Worm (Caenorhabditis elegans) whole organism, young adult: Measurements from ENCODE around the gene C08H9.16.

Experiments used
- ZK185.1 ChIP-seq: sonication (generic microtip); optimal IDR thresholded peaks from 2 replicates; lab custom pipeline; 2016; ENCODE audit warnings: mild to moderate bottlenecking, missing genetic modification characterization, missing compliant biosample characterization; ENCODE audit not compliant: poor library complexity, severe bottlenecking
- ama-1 ChIP-seq, 3 experiments: fragments of 150-350 bp in 1 of 3; sonication (generic microtip) in 2 of 3; optimal IDR thresholded peaks; 2 replicates each; lab custom pipeline; 2014 to 2018; ENCODE audit warnings: missing biosample characterization in 2 of 3, missing genetic modification characterization in 2 of 3, missing genetic modification reagents in 2 of 3
- dpl-1 ChIP-seq: fragments of 150-350 bp; optimal IDR thresholded peaks from 2 replicates; lab custom pipeline; 2014; ENCODE audit warnings: missing biosample characterization, missing genetic modification reagents, missing genetic modification characterization
- nhr-27 ChIP-seq: fragments of 200-800 bp; sonication (Bioruptor generic); optimal IDR thresholded peaks from 2 replicates; lab custom pipeline; 2018; ENCODE audit warnings: mild to moderate bottlenecking, missing genetic modification characterization, moderate library complexity, missing compliant biosample characterization
- xnd-1 ChIP-seq: sonication (generic microtip); optimal IDR thresholded peaks from 2 replicates; lab custom pipeline; 2016; ENCODE audit warnings: missing genotype, missing genetic modification reagents, missing genetic modification characterization, missing compliant biosample characterization
- ztf-26 ChIP-seq: sonication (generic microtip); optimal IDR thresholded peaks from 2 replicates; lab custom pipeline; 2017; ENCODE audit warnings: missing genetic modification characterization, missing compliant biosample characterization

DNA sequence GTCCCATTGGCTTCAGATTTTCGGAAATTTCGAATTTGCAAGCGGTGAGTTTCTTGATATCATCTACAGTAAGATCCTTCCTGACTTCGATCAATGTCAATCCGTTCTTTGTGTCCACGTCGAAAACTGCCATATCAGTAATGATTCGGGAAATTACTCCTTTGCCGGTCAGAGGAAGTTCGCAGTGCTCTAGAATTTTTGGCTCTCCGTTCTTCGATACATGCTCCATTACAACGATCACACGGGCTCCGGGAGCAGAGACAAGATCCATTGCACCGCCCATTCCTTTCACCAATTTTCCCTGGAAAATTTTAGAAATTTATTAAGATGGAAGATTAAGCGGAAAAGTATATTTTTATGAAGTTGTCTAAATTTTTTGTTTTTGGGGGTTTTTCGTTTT lies 42.0 kb downstream of the C08H9.16 start:
- TF ChIP-seq ztf-26 (tag; lab: Kevin White, UChicago): no peak
- no peak for TF ChIP-seq ZK185.1 (tag; lab: Kevin White, UChicago)
- TF ChIP-seq xnd-1 (tag; lab: Kevin White, UChicago): no peak
- no peak for TF ChIP-seq dpl-1 (GFP tag; lab: Kevin White, UChicago)
- TF ChIP-seq ama-1 (optimal IDR thresholded peaks at IDR 0.05; lab: Kevin White, UChicago): no peak
- no peak for TF ChIP-seq ama-1 (GFP tag; optimal IDR thresholded peaks at IDR 0.05; lab: Kevin White, UChicago)
- no peak for TF ChIP-seq nhr-27
